Fruit fly (Drosophila melanogaster) ovary, adult (tissue): ENCODE results near the gene CG1275.

Source experiments
- CG17801 ChIP-seq: fragments of 200-800 bp; optimal IDR thresholded peaks from 2 replicates; lab custom pipeline; 2019; ENCODE audit warnings: missing biosample characterization, mild to moderate bottlenecking, missing genetic modification characterization, moderate library complexity; ENCODE audit not compliant: partially characterized antibody

Gene CG1275

DNA sequence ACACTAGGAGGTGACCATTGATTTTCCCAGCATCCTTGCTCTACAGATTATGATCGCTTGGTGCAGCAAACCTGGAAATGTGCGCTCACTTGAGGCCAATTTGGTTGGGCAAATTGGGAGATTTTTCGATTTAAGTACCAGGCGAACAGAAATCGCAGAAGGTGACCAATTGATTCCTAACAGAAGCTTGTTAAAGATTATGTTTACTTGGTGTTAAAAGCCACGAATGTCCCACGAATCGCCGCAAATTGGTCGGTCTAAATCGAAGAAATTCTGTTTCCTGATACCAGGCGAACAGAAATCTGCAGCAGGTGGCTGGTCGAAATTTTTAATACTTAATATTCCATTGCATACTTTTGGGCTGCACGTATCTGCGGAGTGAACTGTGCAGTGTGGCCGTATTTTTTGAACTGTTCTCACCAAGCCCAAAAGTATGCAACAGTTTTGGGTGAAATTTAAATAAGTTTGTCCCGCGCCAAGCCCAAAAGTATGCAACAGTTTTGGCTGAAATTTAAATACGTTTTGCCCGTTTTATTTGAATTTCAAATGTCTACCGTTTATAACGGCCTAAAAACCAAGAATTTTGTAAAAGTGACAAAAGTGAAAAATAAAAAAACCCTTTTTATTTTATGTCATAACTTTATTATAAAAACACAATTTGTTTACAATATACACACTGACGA, 13.2 kb downstream of the CG1275 start, which contains the start of gene CG32301:
CG32301 (plus strand) TSS at position 633 of the 683 bp plus-strand sequence.
- TF ChIP-seq CG17801 (GFP tag; lab: Kevin White, UChicago), result no peak

DNA sequence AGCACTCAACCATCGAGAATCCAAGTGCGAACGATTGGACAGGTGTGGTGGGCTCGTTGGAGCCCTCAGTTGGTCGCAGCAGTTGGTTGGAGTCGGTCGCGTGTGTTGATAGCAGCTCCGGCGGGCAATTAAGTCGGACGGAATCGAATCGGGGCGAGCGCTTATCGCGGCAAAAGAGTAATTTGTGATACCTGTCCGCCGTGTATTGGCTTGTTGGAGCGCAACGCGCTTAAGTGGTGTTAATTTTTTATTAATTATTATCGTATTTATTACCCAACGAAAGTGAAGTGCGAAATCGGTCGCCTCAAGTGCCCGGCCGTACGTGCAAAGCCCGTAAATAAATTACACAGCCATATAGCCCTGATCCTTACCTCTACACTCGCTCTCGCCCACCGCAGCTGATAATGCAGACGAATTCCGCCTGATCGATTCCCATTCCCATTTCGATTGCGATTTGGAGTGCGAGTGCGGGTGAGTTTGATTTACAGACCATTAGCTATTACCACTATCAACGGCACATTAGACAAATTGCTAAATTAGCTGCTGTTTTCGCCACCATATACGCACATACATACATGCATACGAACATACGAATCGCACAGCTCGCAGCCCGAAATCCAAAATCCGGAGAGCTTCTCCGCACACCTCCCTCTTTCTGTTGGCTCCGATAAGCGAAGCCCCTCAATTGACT, 19.5 kb downstream of the CG1275 start, which contains the start of gene ACXD:
ACXD (plus strand) TSS at position 66 of the 691 bp plus-strand sequence.
- TF ChIP-seq CG17801 (GFP tag; lab: Kevin White, UChicago), result no peak

dm6 chr3L:2237034-2237433, 20.2 kb downstream of the CG1275 start, which contains the start of gene CG9018:
Gene CG9018, minus strand, starts transcription at chr3L:2237076.
- no peak for TF ChIP-seq CG17801 (GFP tag; lab: Kevin White, UChicago)

- TF ChIP-seq CG17801 (GFP tag; lab: Kevin White, UChicago), result no peak
Observed at dm6 chr3L:2229172-2229696, 28.0 kb downstream of the CG1275 start, which contains the start of gene Oseg2. Gene Oseg2, plus strand, starts transcription at chr3L:2229646.

dm6 chr3L:2228367-2229171, 28.7 kb downstream of the CG1275 start:
- TF ChIP-seq CG17801 (GFP tag; lab: Kevin White, UChicago), result no peak

DNA sequence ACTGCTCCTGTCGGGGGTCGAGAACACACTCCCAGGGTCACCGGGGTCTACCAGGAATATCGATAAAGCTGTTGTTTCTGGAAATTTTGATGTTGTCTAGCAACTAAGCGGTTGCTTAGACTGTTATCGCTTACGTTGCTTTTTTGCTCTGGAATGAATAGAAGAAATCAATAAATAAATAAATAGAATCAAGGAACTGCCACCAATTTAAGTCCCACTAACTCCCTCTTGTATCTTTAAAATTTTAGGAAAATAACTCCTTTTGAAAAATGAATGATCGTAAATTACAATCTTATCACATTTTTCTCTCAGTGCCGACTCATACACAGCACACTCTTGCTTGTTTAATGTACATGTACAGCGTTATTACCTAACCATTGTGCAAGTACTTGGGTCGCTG, 44.8 kb downstream of the CG1275 start, which contains the start of gene CG15878:
CG15878 (minus strand) TSS at position 101 of the 400 bp plus-strand sequence.
- TF ChIP-seq CG17801 (GFP tag; lab: Kevin White, UChicago), result no peak
